Fruit fly (Drosophila melanogaster) whole organism, wandering third instar larva: ENCODE results near the gene mask.

Source experiments
- Abd-B ChIP-seq: fragments of >200 bp; optimal IDR thresholded peaks from 2 replicates; lab custom pipeline; 2017; ENCODE audit warnings: missing biosample characterization, missing genetic modification characterization
- CG32264 ChIP-seq: fragments of 200-800 bp; sonication (Bioruptor generic); optimal IDR thresholded peaks from 2 replicates; lab custom pipeline; 2016; ENCODE audit warnings: missing biosample characterization, missing genetic modification characterization
- CG9705 ChIP-seq: fragments of 200-800 bp; sonication (Bioruptor generic); optimal IDR thresholded peaks from 2 replicates; lab custom pipeline; 2018; ENCODE audit warnings: missing biosample characterization, mild to moderate bottlenecking, missing genetic modification characterization
- CrebA ChIP-seq: fragments of 200-800 bp; sonication (Bioruptor generic); optimal IDR thresholded peaks from 2 replicates; lab custom pipeline; 2016; ENCODE audit warnings: missing biosample characterization, mild to moderate bottlenecking, missing genetic modification characterization, borderline replicate concordance
- Dfd ChIP-seq: fragments of >200 bp; optimal IDR thresholded peaks from 2 replicates; lab custom pipeline; 2017; ENCODE audit warnings: missing biosample characterization, missing genetic modification characterization
- Dif ChIP-seq: fragments of 200-275, 200-300 bp; sonication (Bioruptor generic); optimal IDR thresholded peaks from 2 replicates; lab custom pipeline; 2018; ENCODE audit warnings: missing biosample characterization, missing genetic modification characterization; ENCODE audit not compliant: partially characterized antibody
- GATAd ChIP-seq: sonication (Bioruptor generic); optimal IDR thresholded peaks from 2 replicates; lab custom pipeline; 2016; ENCODE audit warnings: missing biosample characterization, missing genetic modification characterization
- HLH106 ChIP-seq: fragments of 200-800 bp; optimal IDR thresholded peaks from 3 replicates; lab custom pipeline; 2019; ENCODE audit warnings: missing biosample characterization, mild to moderate bottlenecking, missing genetic modification characterization, moderate library complexity
- Hnf4 ChIP-seq: fragments of 200-800 bp; sonication (Bioruptor generic); optimal IDR thresholded peaks from 2 replicates; lab custom pipeline; 2016; ENCODE audit warnings: missing biosample characterization, mild to moderate bottlenecking, missing genetic modification characterization
- Hr78 ChIP-seq: fragments of >200 bp; optimal IDR thresholded peaks from 2 replicates; lab custom pipeline; 2017; ENCODE audit warnings: missing biosample characterization, missing genetic modification characterization
- Hr83 ChIP-seq: fragments of 200-300 bp; sonication (Bioruptor generic); optimal IDR thresholded peaks from 2 replicates; lab custom pipeline; 2016; ENCODE audit warnings: missing biosample characterization, mild to moderate bottlenecking, missing genetic modification characterization, moderate library complexity; ENCODE audit not compliant: poor library complexity, severe bottlenecking
- Jra ChIP-seq: sonication (Bioruptor generic); optimal IDR thresholded peaks from 2 replicates; lab custom pipeline; 2016; ENCODE audit warnings: missing biosample characterization, missing genetic modification characterization
- Myc ChIP-seq: fragments of >200 bp; optimal IDR thresholded peaks from 2 replicates; lab custom pipeline; 2017
- N ChIP-seq: fragments of >200 bp; optimal IDR thresholded peaks from 2 replicates; lab custom pipeline; 2018; ENCODE audit warnings: missing biosample characterization, missing external identifiers, missing genetic modification characterization
- OdsH ChIP-seq: fragments of 200-800 bp; sonication (Bioruptor generic); optimal IDR thresholded peaks from 2 replicates; lab custom pipeline; 2016; ENCODE audit warnings: missing biosample characterization, mild to moderate bottlenecking, missing genetic modification characterization
- Rel ChIP-seq, 2 experiments: fragments of 200-800 bp; sonication (Bioruptor generic) in 1 of 2; optimal IDR thresholded peaks; 2 replicates in 1 of 2; 3 replicates in 1 of 2; lab custom pipeline; 2016 to 2019; ENCODE audit warnings: mild to moderate bottlenecking in 2 of 2, missing biosample characterization in 2 of 2, missing genetic modification characterization in 2 of 2, moderate library complexity in 1 of 2
- Sp1 ChIP-seq: fragments of 200-800 bp; sonication (Bioruptor generic); optimal IDR thresholded peaks from 3 replicates; lab custom pipeline; 2019; ENCODE audit warnings: missing biosample characterization, mild to moderate bottlenecking, missing genetic modification characterization, moderate library complexity
- Vsx2 ChIP-seq: fragments of 200-300, 225-300 bp; sonication (Bioruptor generic); optimal IDR thresholded peaks from 2 replicates; lab custom pipeline; 2018; ENCODE audit warnings: missing biosample characterization, missing genetic modification characterization; ENCODE audit not compliant: partially characterized antibody
- br ChIP-seq: fragments of 200-800 bp; sonication (Bioruptor generic); optimal IDR thresholded peaks from 2 replicates; lab custom pipeline; 2016; ENCODE audit warnings: missing biosample characterization, missing genetic modification characterization
- brk ChIP-seq: fragments of 200-800 bp; sonication (Bioruptor generic); optimal IDR thresholded peaks from 2 replicates; lab custom pipeline; 2016; ENCODE audit warnings: missing biosample characterization, mild to moderate bottlenecking, missing genetic modification characterization
- dl ChIP-seq, 2 experiments: fragments of 175-275, 200-275 bp in 1 of 2; fragments of 200-275 bp in 1 of 2; sonication (Bioruptor generic); optimal IDR thresholded peaks; lab custom pipeline; 2018; ENCODE audit warnings: mild to moderate bottlenecking in 2 of 2, missing biosample characterization in 2 of 2, missing genetic modification characterization in 2 of 2, moderate library complexity in 2 of 2; ENCODE audit not compliant: partially characterized antibody in 2 of 2, insufficient read depth in 1 of 2
- dmrt93B ChIP-seq: fragments of 200-800 bp; sonication (Bioruptor generic); optimal IDR thresholded peaks from 2 replicates; lab custom pipeline; 2018; ENCODE audit warnings: missing biosample characterization, mild to moderate bottlenecking, missing genetic modification characterization
- dsf ChIP-seq: sonication (Bioruptor generic); optimal IDR thresholded peaks from 2 replicates; lab custom pipeline; 2016; ENCODE audit warnings: missing biosample characterization, missing genetic modification characterization, borderline replicate concordance
- ey ChIP-seq: fragments of 200-800 bp; sonication (Bioruptor generic); optimal IDR thresholded peaks from 2 replicates; lab custom pipeline; 2016; ENCODE audit warnings: missing biosample characterization, missing genetic modification characterization
- foxo ChIP-seq, 2 experiments: fragments of 200-800 bp; sonication (Bioruptor generic); optimal IDR thresholded peaks; 2 replicates in 1 of 2; 3 replicates in 1 of 2; lab custom pipeline; 2016 to 2017; ENCODE audit warnings: missing biosample characterization in 2 of 2, missing genetic modification characterization in 2 of 2
- fru ChIP-seq: fragments of 200-800 bp; sonication (Bioruptor generic); optimal IDR thresholded peaks from 3 replicates; lab custom pipeline; 2016; ENCODE audit warnings: missing biosample characterization, mild to moderate bottlenecking, missing genetic modification characterization
- h ChIP-seq: fragments of 200-800 bp; sonication (Bioruptor generic); optimal IDR thresholded peaks from 3 replicates; lab custom pipeline; 2016; ENCODE audit warnings: missing biosample characterization, mild to moderate bottlenecking, missing genetic modification characterization
- jim ChIP-seq: fragments of 175-275, 200-325 bp; sonication (Bioruptor generic); optimal IDR thresholded peaks from 2 replicates; lab custom pipeline; 2016; ENCODE audit warnings: missing biosample characterization, mild to moderate bottlenecking, missing genetic modification characterization
- psq ChIP-seq: fragments of 200-800 bp; sonication (Bioruptor generic); optimal IDR thresholded peaks from 3 replicates; lab custom pipeline; 2017; ENCODE audit warnings: missing biosample characterization, mild to moderate bottlenecking, missing genetic modification characterization, moderate library complexity
- rgr ChIP-seq: fragments of 200-800 bp; sonication (Bioruptor generic); optimal IDR thresholded peaks from 3 replicates; lab custom pipeline; 2016; ENCODE audit warnings: missing biosample characterization, mild to moderate bottlenecking, missing genetic modification characterization
- sage ChIP-seq: fragments of 200-800 bp; sonication (Bioruptor generic); optimal IDR thresholded peaks from 2 replicates; lab custom pipeline; 2016; ENCODE audit warnings: missing biosample characterization, mild to moderate bottlenecking, missing genetic modification characterization
- sv ChIP-seq: fragments of 200-800 bp; sonication (Bioruptor generic); optimal IDR thresholded peaks from 3 replicates; lab custom pipeline; 2016; ENCODE audit warnings: missing biosample characterization, missing genetic modification characterization
- tai ChIP-seq: sonication (Bioruptor generic); optimal IDR thresholded peaks from 2 replicates; lab custom pipeline; 2016; ENCODE audit warnings: missing biosample characterization, missing genetic modification characterization
- usp ChIP-seq: fragments of >200 bp; optimal IDR thresholded peaks from 2 replicates; lab custom pipeline; 2017; ENCODE audit warnings: missing biosample characterization, missing genetic modification characterization
- woc ChIP-seq: sonication (Bioruptor generic); optimal IDR thresholded peaks from 2 replicates; lab custom pipeline; 2016; ENCODE audit warnings: missing biosample characterization, mild to moderate bottlenecking, missing genetic modification characterization

The mask gene

DNA sequence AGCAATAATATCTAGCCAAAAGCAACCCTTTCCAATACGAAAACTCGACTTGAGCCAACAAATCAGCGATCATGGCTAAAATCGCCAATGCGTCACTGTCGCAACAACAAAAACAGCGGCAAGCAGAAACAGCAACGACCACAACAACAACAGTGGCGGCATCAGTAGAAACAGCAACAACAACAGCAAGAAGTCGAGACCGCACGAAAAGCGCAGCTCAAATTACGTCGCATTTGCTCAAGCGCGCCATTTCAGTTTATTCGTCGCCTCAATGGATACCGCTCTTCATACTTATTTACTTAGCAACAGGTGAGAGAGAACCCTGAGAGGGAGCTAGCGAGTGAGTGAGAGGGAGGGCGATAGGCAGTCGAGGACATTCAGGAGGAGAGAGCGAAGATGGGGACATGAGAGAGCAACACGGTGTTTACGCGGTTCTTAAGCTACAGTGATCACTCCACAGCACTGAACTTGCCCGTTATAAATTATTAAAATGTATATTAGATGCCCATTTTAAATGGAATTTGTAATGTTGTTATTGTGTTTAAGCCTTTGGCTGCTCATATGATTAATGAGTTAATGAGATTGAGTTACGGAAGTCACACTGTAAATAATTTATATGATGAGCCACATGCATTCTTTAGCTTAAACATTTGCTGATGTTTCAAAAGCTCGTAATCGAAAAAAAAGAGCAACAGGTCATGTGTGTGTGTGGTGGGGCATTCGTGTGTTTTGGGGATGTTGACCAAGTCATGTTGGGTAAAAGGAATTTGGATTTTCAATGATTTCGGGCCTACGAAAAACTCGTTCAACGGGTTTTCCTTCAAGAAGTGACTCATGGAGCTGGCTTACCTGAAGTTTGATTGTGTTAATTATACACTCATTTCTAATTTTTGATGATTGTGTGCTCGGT, 65.4 kb downstream of the mask start (continued):
- TF ChIP-seq sage (GFP tag; lab: Kevin White, UChicago) (peak; percentile 98), foxo (GFP tag; optimal IDR thresholded peaks at IDR 0.05; lab: Kevin White, UChicago) (peak; percentile 93 to 100), Abd-B (GFP tag; lab: Kevin White, UChicago) (no peak), ey (peak; percentile 99), h (peak; percentile 100), Dfd (GFP tag; lab: Kevin White, UChicago) (no peak), Dif (GFP tag; lab: Kevin White, UChicago) (peak; percentile 80), Hr78 (GFP tag; lab: Kevin White, UChicago) (no peak), woc (GFP tag; lab: Kevin White, UChicago) (peak; percentile 99)

DNA sequence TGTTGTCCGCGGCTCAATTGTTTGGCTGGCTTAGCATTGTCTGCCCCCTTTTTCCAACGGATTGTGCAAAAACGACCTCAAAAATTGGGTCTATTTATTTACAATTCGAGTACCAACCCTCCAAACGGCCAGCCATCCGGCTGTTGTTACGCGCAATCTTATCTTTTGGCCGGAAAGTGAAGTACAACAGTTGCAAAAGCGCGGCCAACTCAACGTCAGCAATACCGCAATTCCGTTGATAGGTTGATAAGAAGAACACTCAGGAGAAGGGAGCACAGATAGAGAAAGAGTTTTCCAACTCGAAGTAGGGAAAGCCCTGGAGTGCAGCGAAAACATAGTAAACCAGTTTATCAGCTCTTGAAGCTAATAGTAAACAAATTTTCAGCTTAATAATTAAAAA, 66.6 kb downstream of the mask start:
- TF ChIP-seq Hr78 (GFP tag; lab: Kevin White, UChicago) = no peak
- no peak for TF ChIP-seq Rel (GFP tag; optimal IDR thresholded peaks at IDR 0.05; lab: Kevin White, UChicago)
- peak; percentile 70 for TF ChIP-seq Rel (tag; optimal IDR thresholded peaks at IDR 0.05; lab: Kevin White, UChicago)

DNA sequence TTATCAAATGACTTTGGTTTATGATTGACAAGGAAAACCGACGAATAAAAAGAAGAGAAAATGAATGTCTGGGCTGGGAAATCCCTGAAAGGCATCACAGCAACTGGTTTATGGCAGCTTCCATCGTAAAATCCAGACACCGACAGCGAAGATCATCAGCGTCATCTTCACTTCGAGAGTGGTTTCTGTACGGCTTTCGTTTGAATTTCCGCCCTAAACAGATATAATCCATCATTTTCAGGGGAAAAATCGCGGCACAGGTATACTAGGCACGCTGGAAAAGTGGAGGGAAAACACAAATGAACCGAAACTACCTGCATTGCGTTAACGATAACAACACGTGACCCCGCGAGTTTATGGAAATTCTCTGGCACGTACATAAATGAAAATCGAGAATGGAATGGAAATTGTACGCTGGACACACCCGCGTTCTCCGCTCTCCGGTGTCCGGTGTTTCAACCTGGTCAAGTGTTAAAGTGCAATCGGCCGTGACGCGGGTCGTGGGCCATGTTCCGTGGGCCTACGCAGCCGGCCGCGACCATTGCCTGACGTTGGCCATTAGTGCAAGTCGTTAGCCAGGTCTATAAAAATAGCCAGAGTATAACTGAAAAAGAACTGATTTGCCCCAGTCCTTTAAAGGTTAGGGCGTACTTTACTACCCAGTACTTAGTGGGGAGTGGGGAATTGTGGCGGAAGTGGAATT, 67.2 kb downstream of the mask start:
- no peak for TF ChIP-seq sv
- no peak for TF ChIP-seq Jra (GFP tag; lab: Kevin White, UChicago)
- TF ChIP-seq psq (GFP tag; lab: Kevin White, UChicago) = no peak
- no peak for TF ChIP-seq Hr78 (GFP tag; lab: Kevin White, UChicago)
- TF ChIP-seq brk = no peak
- TF ChIP-seq CG9705 (GFP tag; lab: Kevin White, UChicago) = no peak
- TF ChIP-seq Hr83 (GFP tag; lab: Kevin White, UChicago) = no peak
- no peak for TF ChIP-seq jim (GFP tag; lab: Kevin White, UChicago)
- no peak for TF ChIP-seq woc (GFP tag; lab: Kevin White, UChicago)
- no peak for TF ChIP-seq CG32264 (GFP tag; lab: Kevin White, UChicago)
- TF ChIP-seq Myc (lab: Kevin White, UChicago) = no peak
- TF ChIP-seq N = no peak
- TF ChIP-seq h = no peak
- no peak for TF ChIP-seq Vsx2 (GFP tag; lab: Kevin White, UChicago)
- no peak for TF ChIP-seq OdsH (GFP tag; lab: Kevin White, UChicago)
- TF ChIP-seq dmrt93B (GFP tag; lab: Kevin White, UChicago) = no peak
- TF ChIP-seq GATAd (GFP tag; lab: Kevin White, UChicago) = no peak
- no peak for TF ChIP-seq Rel (GFP tag; optimal IDR thresholded peaks at IDR 0.05; lab: Kevin White, UChicago)
- no peak for TF ChIP-seq Rel (tag; optimal IDR thresholded peaks at IDR 0.05; lab: Kevin White, UChicago)
- no peak for TF ChIP-seq Dif (GFP tag; lab: Kevin White, UChicago)

DNA sequence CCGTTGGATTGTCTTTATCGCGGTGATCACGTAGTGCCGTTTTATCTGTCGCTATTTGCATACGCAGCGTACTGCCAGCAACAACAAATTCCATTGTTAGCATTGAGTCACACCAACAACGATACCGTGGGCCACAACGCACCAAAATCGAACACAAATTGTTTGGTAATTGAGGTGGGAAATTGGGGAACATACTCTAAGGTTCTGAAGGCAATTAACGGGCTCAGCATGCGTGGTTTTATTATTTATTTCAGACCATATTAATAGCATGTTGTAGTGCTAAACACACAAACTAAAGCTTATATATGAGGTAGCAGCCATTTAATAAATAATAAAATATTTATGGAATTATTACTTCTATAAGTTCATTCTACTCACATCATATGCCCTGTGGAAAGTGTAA, 68.2 kb downstream of the mask start:
- TF ChIP-seq dl (GFP tag; optimal IDR thresholded peaks at IDR 0.05; lab: Kevin White, UChicago; ENCODE audit: insufficient read depth in 1 of 2, partially characterized antibody in 2 of 2) (no peak), fru (GFP tag; lab: Kevin White, UChicago) (peak; percentile 44), Hr83 (GFP tag; lab: Kevin White, UChicago) (peak; percentile 99), Vsx2 (GFP tag; lab: Kevin White, UChicago) (no peak), CG9705 (GFP tag; lab: Kevin White, UChicago) (no peak), br (GFP tag; lab: Kevin White, UChicago) (peak; percentile 47), brk (peak; percentile 30), OdsH (GFP tag; lab: Kevin White, UChicago) (peak; percentile 35), woc (GFP tag; lab: Kevin White, UChicago) (no peak), jim (GFP tag; lab: Kevin White, UChicago) (peak; percentile 56), Rel (GFP tag; optimal IDR thresholded peaks at IDR 0.05; lab: Kevin White, UChicago) (no peak), Rel (tag; optimal IDR thresholded peaks at IDR 0.05; lab: Kevin White, UChicago) (no peak), Hr78 (GFP tag; lab: Kevin White, UChicago) (no peak), Hnf4 (GFP tag; lab: Kevin White, UChicago) (peak; percentile 68), foxo (GFP tag; optimal IDR thresholded peaks at IDR 0.05; lab: Kevin White, UChicago) (peak in 1 of 2 experiments; percentile 61), sage (GFP tag; lab: Kevin White, UChicago) (no peak), rgr (GFP tag; lab: Kevin White, UChicago) (peak; percentile 66), dmrt93B (GFP tag; lab: Kevin White, UChicago) (peak; percentile 36), Dfd (GFP tag; lab: Kevin White, UChicago) (no peak), CrebA (GFP tag; lab: Kevin White, UChicago) (no peak), N (no peak), tai (GFP tag; lab: Kevin White, UChicago) (peak; percentile 80), HLH106 (tag; lab: Kevin White, UChicago) (peak; percentile 39), dsf (GFP tag; lab: Kevin White, UChicago) (peak; percentile 56), ey (peak; percentile 25), Abd-B (GFP tag; lab: Kevin White, UChicago) (no peak), sv (no peak), CG32264 (GFP tag; lab: Kevin White, UChicago) (peak; percentile 9), Myc (lab: Kevin White, UChicago) (no peak), GATAd (GFP tag; lab: Kevin White, UChicago) (peak; percentile 14), usp (GFP tag; lab: Kevin White, UChicago) (no peak), Sp1 (GFP tag; lab: Kevin White, UChicago) (peak; percentile 24)
